Worm (Caenorhabditis elegans) whole organism, L4 larva: ENCODE data around the gene C55A6.1.

ENCODE experiments used
- R02D3.7 ChIP-seq: fragments of 150-350 bp; sonication (generic microtip); optimal IDR thresholded peaks from 3 replicates; lab custom pipeline; 2014; ENCODE audit warnings: missing biosample characterization, missing genetic modification characterization
- Y75B8A.6 ChIP-seq: fragments of 200-800 bp; sonication (Bioruptor generic); IDR thresholded peaks from 2 replicates; pipeline ENCODE4 v1.3.6; 2022; ENCODE audit warnings: missing genetic modification reagents, missing genetic modification characterization, missing compliant biosample characterization
- ZK546.5 ChIP-seq, 2 experiments: sonication (generic microtip); optimal IDR thresholded peaks; 2 replicates each; lab custom pipeline; 2017; ENCODE audit warnings: missing biosample characterization in 2 of 2, missing genetic modification characterization in 2 of 2
- aly-2 ChIP-seq: sonication (generic microtip); optimal IDR thresholded peaks from 2 replicates; lab custom pipeline; 2018; ENCODE audit warnings: missing biosample characterization, missing genetic modification characterization
- ceh-20 ChIP-seq: fragments of 200-800 bp; sonication (Bioruptor generic); IDR thresholded peaks from 2 replicates; pipeline ENCODE4 v1.3.6; 2022; ENCODE audit warnings: missing genetic modification reagents, missing genetic modification characterization, missing compliant biosample characterization
- daf-8 ChIP-seq: fragments of 200-800 bp; sonication (Bioruptor generic); IDR thresholded peaks from 2 replicates; pipeline ENCODE4 v1.3.6; 2022; ENCODE audit warnings: missing genetic modification characterization, missing compliant biosample characterization
- dmd-9 ChIP-seq: fragments of 200-800 bp; sonication (Bioruptor generic); IDR thresholded peaks from 2 replicates; pipeline ENCODE4 v1.3.6; 2022; ENCODE audit warnings: missing genetic modification reagents, missing genetic modification characterization, missing compliant biosample characterization
- dpl-1 ChIP-seq: fragments of 150-350 bp; optimal IDR thresholded peaks from 2 replicates; lab custom pipeline; 2014; ENCODE audit warnings: missing biosample characterization, missing genetic modification reagents, missing genetic modification characterization
- egl-27 ChIP-seq: sonication (generic microtip); optimal IDR thresholded peaks from 3 replicates; lab custom pipeline; 2017; ENCODE audit warnings: missing biosample characterization, missing genetic modification reagents, missing genetic modification characterization
- gei-8 ChIP-seq: fragments of 200-800 bp; sonication (Bioruptor generic); optimal IDR thresholded peaks from 2 replicates; lab custom pipeline; 2018; ENCODE audit warnings: mild to moderate bottlenecking, missing genetic modification characterization, missing compliant biosample characterization
- hif-1 ChIP-seq, 2 experiments: sonication (generic microtip); optimal IDR thresholded peaks; 2 replicates each; lab custom pipeline; 2016 to 2017; ENCODE audit warnings: missing compliant biosample characterization in 2 of 2, missing genetic modification characterization in 2 of 2, missing genetic modification reagents in 2 of 2, missing genotype in 2 of 2, mild to moderate bottlenecking in 1 of 2
- hlh-11 ChIP-seq: fragments of 200-800 bp; sonication (Bioruptor generic); optimal IDR thresholded peaks from 2 replicates; lab custom pipeline; 2018; ENCODE audit warnings: mild to moderate bottlenecking, missing genetic modification characterization, missing compliant biosample characterization
- hmg-1.1 ChIP-seq: fragments of 200-800 bp; sonication (Bioruptor generic); IDR thresholded peaks from 2 replicates; pipeline ENCODE4 v1.3.6; 2022; ENCODE audit warnings: missing genetic modification reagents, missing genetic modification characterization, missing compliant biosample characterization
- jun-1 ChIP-seq: fragments of 150-350 bp; optimal IDR thresholded peaks from 2 replicates; lab custom pipeline; 2014; ENCODE audit warnings: missing biosample characterization, missing genetic modification reagents, missing genetic modification characterization
- madf-5 ChIP-seq, 2 experiments: fragments of 200-800 bp; sonication (Bioruptor generic); IDR thresholded peaks; 2 replicates each; pipeline ENCODE4 v1.3.6; 2022; ENCODE audit warnings: missing compliant biosample characterization in 2 of 2, missing genetic modification characterization in 2 of 2
- mxl-2 ChIP-seq: fragments of 200-800 bp; sonication (Bioruptor generic); conservative IDR thresholded peaks from 2 replicates; pipeline ENCODE4 v1.3.6; 2022; ENCODE audit warnings: missing genetic modification reagents, missing genetic modification characterization, missing compliant biosample characterization
- nhr-28 ChIP-seq: fragments of 150-350 bp; optimal IDR thresholded peaks from 2 replicates; lab custom pipeline; 2014; ENCODE audit warnings: missing biosample characterization, missing genetic modification characterization
- pha-4 ChIP-seq, 2 experiments: fragments of 150-350 bp in 1 of 2; fragments of 200-800 bp in 1 of 2; sonication (Bioruptor generic) in 1 of 2; IDR thresholded peaks in 1 of 2; optimal IDR thresholded peaks in 1 of 2; 2 replicates each; pipeline versions ENCODE4 v1.3.6 to Lab custom; 2014 to 2022; ENCODE audit warnings: missing genetic modification characterization in 2 of 2, missing genetic modification reagents in 2 of 2, missing biosample characterization in 1 of 2, missing compliant biosample characterization in 1 of 2
- saeg-2 ChIP-seq: fragments of 200-800 bp; sonication (Bioruptor generic); IDR thresholded peaks from 2 replicates; pipeline ENCODE4 v1.3.6; 2022; ENCODE audit warnings: missing genetic modification reagents, missing genetic modification characterization, missing compliant biosample characterization
- sdz-12 ChIP-seq: fragments of 200-800 bp; sonication (Bioruptor generic); optimal IDR thresholded peaks from 2 replicates; lab custom pipeline; 2018; ENCODE audit warnings: mild to moderate bottlenecking, missing genetic modification characterization, missing compliant biosample characterization
- set-16 ChIP-seq: fragments of 200-800 bp; sonication (Bioruptor generic); IDR thresholded peaks from 2 replicates; pipeline ENCODE4 v1.3.6; 2022; ENCODE audit warnings: missing genetic modification reagents, missing genetic modification characterization, missing compliant biosample characterization
- skn-1 ChIP-seq: fragments of 150-350 bp; optimal IDR thresholded peaks from 2 replicates; lab custom pipeline; 2014; ENCODE audit warnings: missing biosample characterization, missing genetic modification characterization
- snpc-1.2 ChIP-seq: fragments of 200-800 bp; sonication (Bioruptor generic); IDR thresholded peaks from 2 replicates; pipeline ENCODE4 v1.3.6; 2022; ENCODE audit warnings: missing genetic modification reagents, missing genetic modification characterization, missing compliant biosample characterization
- snpc-4 ChIP-seq: fragments of 150-350 bp; optimal IDR thresholded peaks from 2 replicates; lab custom pipeline; 2014; ENCODE audit warnings: missing biosample characterization, missing genetic modification characterization
- spr-1 ChIP-seq: sonication (generic microtip); optimal IDR thresholded peaks from 2 replicates; lab custom pipeline; 2016; ENCODE audit warnings: mild to moderate bottlenecking, missing genetic modification characterization, missing compliant biosample characterization
- tag-97 ChIP-seq: fragments of 200-800 bp; sonication (Bioruptor generic); IDR thresholded peaks from 2 replicates; pipeline ENCODE4 v1.3.6; 2022; ENCODE audit warnings: missing genetic modification characterization, missing compliant biosample characterization
- tra-1 ChIP-seq: fragments of 200-800 bp; sonication (Bioruptor generic); IDR thresholded peaks from 2 replicates; pipeline ENCODE4 v1.3.6; 2022; ENCODE audit warnings: missing genetic modification reagents, missing genetic modification characterization, missing compliant biosample characterization
- unc-62 ChIP-seq, 3 experiments: fragments of 150-350 bp in 1 of 3; sonication (generic microtip); optimal IDR thresholded peaks in 2 of 3; peaks in 1 of 3; 1 replicate in 1 of 3; 2 replicates in 2 of 3; lab custom pipeline; 2014 to 2017; ENCODE audit warnings: missing biosample characterization in 3 of 3, missing genetic modification characterization in 3 of 3, missing genetic modification reagents in 3 of 3, missing genotype in 1 of 3
- vab-7 ChIP-seq: fragments of 200-800 bp; sonication (Bioruptor generic); IDR thresholded peaks from 2 replicates; pipeline ENCODE4 v1.3.6; 2022; ENCODE audit warnings: missing genetic modification reagents, missing genetic modification characterization, missing compliant biosample characterization
- zag-1 ChIP-seq: fragments of 150-350 bp; optimal IDR thresholded peaks from 2 replicates; lab custom pipeline; 2014; ENCODE audit warnings: missing biosample characterization, missing genetic modification characterization
- zip-11 ChIP-seq: fragments of 200-800 bp; sonication (Bioruptor generic); IDR thresholded peaks from 2 replicates; pipeline ENCODE4 v1.3.6; 2022; ENCODE audit warnings: missing genetic modification characterization, missing compliant biosample characterization

The C55A6.1 gene

ce11 chrV:11492456-11492855 lies 12.3 kb downstream of the C55A6.1 start, which contains the start of gene T11F9.21:
Gene T11F9.21, plus strand, starts transcription at chrV:11492756.
- TF ChIP-seq ceh-20 (GFP tag; lab: Robert Waterston, UW) (no peak), snpc-4 (tag; lab: Kevin White, UChicago) (no peak), mxl-2 (GFP tag; lab: Robert Waterston, UW) (no peak), madf-5 (GFP tag; IDR thresholded peaks at IDR 0.05; lab: Robert Waterston, UW) (no peak), tra-1 (GFP tag; lab: Robert Waterston, UW) (no peak), hmg-1.1 (no peak), tag-97 (GFP tag; lab: Robert Waterston, UW) (no peak), saeg-2 (GFP tag; lab: Robert Waterston, UW) (no peak), aly-2 (tag; lab: Kevin White, UChicago) (no peak), unc-62 (GFP tag; optimal IDR thresholded peaks at IDR 0.05 in 1 of 2; lab: Kevin White, UChicago) (no peak), unc-62 (tag; optimal IDR thresholded peaks at IDR 0.05; lab: Kevin White, UChicago) (no peak), zip-11 (GFP tag; lab: Robert Waterston, UW) (no peak), spr-1 (tag; lab: Kevin White, UChicago) (no peak), hif-1 (tag; optimal IDR thresholded peaks at IDR 0.05; lab: Kevin White, UChicago) (no peak), vab-7 (GFP tag; lab: Robert Waterston, UW) (no peak), skn-1 (tag; lab: Kevin White, UChicago) (no peak), snpc-1.2 (GFP tag; lab: Robert Waterston, UW) (no peak)
- TF ChIP-seq, all 104 proteins: peak for 0

- TF ChIP-seq unc-62 (GFP tag; optimal IDR thresholded peaks at IDR 0.05 in 1 of 2; lab: Kevin White, UChicago) = peak in 1 of 2 experiments; percentile 81
- TF ChIP-seq unc-62 (tag; optimal IDR thresholded peaks at IDR 0.05; lab: Kevin White, UChicago) = no peak
- TF ChIP-seq hlh-11 (tag; lab: Kevin White, UChicago) = no peak
Observed at ce11 chrV:11490382-11490781, 14.4 kb downstream of the C55A6.1 start, which contains the start of gene dhs-19. Gene dhs-19, minus strand, starts transcription at chrV:11490482.

ce11 chrV:11488288-11488687 lies 16.5 kb downstream of the C55A6.1 start:
- TF ChIP-seq daf-8 = no peak
- TF ChIP-seq hif-1 (tag; optimal IDR thresholded peaks at IDR 0.05; lab: Kevin White, UChicago) = no peak
- no peak for TF ChIP-seq pha-4 (GFP tag; IDR thresholded peaks at IDR 0.05; lab: Robert Waterston, UW)
- TF ChIP-seq pha-4 (tag; optimal IDR thresholded peaks at IDR 0.05; lab: Kevin White, UChicago) = no peak

- TF ChIP-seq egl-27 (tag; lab: Kevin White, UChicago) (no peak), zag-1 (tag; lab: Kevin White, UChicago) (no peak), R02D3.7 (tag; lab: Kevin White, UChicago) (no peak), ZK546.5 (tag; optimal IDR thresholded peaks at IDR 0.05; lab: Kevin White, UChicago) (no peak)
- TF ChIP-seq, all 104 proteins: peak for 0
Observed at ce11 chrV:11486680-11487079, 18.1 kb downstream of the C55A6.1 start, which contains the start of gene T11F9.10. Gene T11F9.10, plus strand, starts transcription at chrV:11486980.

ce11 chrV:11485558-11485957 lies 19.2 kb downstream of the C55A6.1 start, which contains the start of gene srh-1:
Gene srh-1, plus strand, starts transcription at chrV:11485858.
- TF ChIP-seq nhr-28 (no peak), sdz-12 (GFP tag; lab: Kevin White, UChicago) (no peak), aly-2 (tag; lab: Kevin White, UChicago) (no peak), dmd-9 (no peak), jun-1 (tag; lab: Kevin White, UChicago) (no peak), dpl-1 (GFP tag; lab: Kevin White, UChicago) (no peak)

- peak; percentile 87 for TF ChIP-seq set-16 (GFP tag; lab: Robert Waterston, UW)
- TF ChIP-seq sdz-12 (GFP tag; lab: Kevin White, UChicago) = no peak
- TF ChIP-seq gei-8 (GFP tag; lab: Kevin White, UChicago) = no peak
- TF ChIP-seq Y75B8A.6 (GFP tag; lab: Robert Waterston, UW) = no peak
Observed at ce11 chrV:11484404-11484803, 20.4 kb downstream of the C55A6.1 start.
